Fruit fly (Drosophila melanogaster) whole organism, embryonic: ENCODE results near the gene srl.

ENCODE experiments used
- Adf1 ChIP-seq: fragments of 200-800 bp; sonication (Bioruptor generic); IDR thresholded peaks from 2 replicates; pipeline ENCODE4 v1.3.6; 2022; ENCODE audit warnings: missing biosample characterization, missing genetic modification characterization
- CG1024 ChIP-seq: fragments of 200-800 bp; sonication (Bioruptor generic); IDR thresholded peaks from 2 replicates; pipeline ENCODE4 v1.3.6; 2022; ENCODE audit warnings: missing biosample characterization, missing genetic modification characterization
- CG10543 ChIP-seq: fragments of 200-800 bp; sonication (Bioruptor generic); optimal IDR thresholded peaks from 3 replicates; lab custom pipeline; 2017; ENCODE audit warnings: missing biosample characterization, mild to moderate bottlenecking, missing genetic modification characterization, moderate library complexity
- CG10959 ChIP-seq: fragments of 200-800 bp; sonication (Bioruptor generic); IDR thresholded peaks from 2 replicates; pipeline ENCODE4 v1.3.6; 2022; ENCODE audit warnings: missing biosample characterization, missing genetic modification characterization
- CG11398 ChIP-seq: fragments of 200-800 bp; sonication (Bioruptor generic); optimal IDR thresholded peaks from 2 replicates; lab custom pipeline; 2016; ENCODE audit warnings: missing biosample characterization, missing genetic modification characterization
- CG11695 ChIP-seq: fragments of 200-800 bp; sonication (Bioruptor generic); IDR thresholded peaks from 3 replicates; pipeline ENCODE4 v1.3.6; 2022; ENCODE audit warnings: missing biosample characterization, missing genetic modification characterization
- CG13424 ChIP-seq: fragments of 200-800 bp; sonication (Bioruptor generic); optimal IDR thresholded peaks from 2 replicates; lab custom pipeline; 2019; ENCODE audit warnings: missing biosample characterization, mild to moderate bottlenecking, missing genetic modification characterization, moderate library complexity
- CG1602 ChIP-seq: fragments of 200-800 bp; sonication (Bioruptor generic); optimal IDR thresholded peaks from 3 replicates; lab custom pipeline; 2016; ENCODE audit warnings: missing biosample characterization, missing genetic modification characterization
- CG17361 ChIP-seq: fragments of 200-800 bp; sonication (Bioruptor generic); IDR thresholded peaks from 3 replicates; pipeline ENCODE4 v1.3.6; 2022; ENCODE audit warnings: missing biosample characterization, missing genetic modification characterization
- CG17385 ChIP-seq: fragments of 200-800 bp; sonication (Bioruptor generic); optimal IDR thresholded peaks from 3 replicates; lab custom pipeline; 2018; ENCODE audit warnings: missing biosample characterization, mild to moderate bottlenecking, missing genetic modification characterization
- CG17829 ChIP-seq: fragments of 200-800 bp; optimal IDR thresholded peaks from 2 replicates; lab custom pipeline; 2019; ENCODE audit warnings: missing biosample characterization, mild to moderate bottlenecking, missing genetic modification characterization, moderate library complexity
- CG18262 ChIP-seq: fragments of 200-800 bp; optimal IDR thresholded peaks from 3 replicates; lab custom pipeline; 2019; ENCODE audit warnings: missing biosample characterization, mild to moderate bottlenecking, missing genetic modification characterization, moderate library complexity
- CG2889 ChIP-seq: fragments of 200-800 bp; sonication (Bioruptor generic); IDR thresholded peaks from 3 replicates; pipeline ENCODE4 v1.3.6; 2022; ENCODE audit warnings: missing biosample characterization, missing genetic modification characterization
- CG31441 ChIP-seq: fragments of 200-800 bp; sonication (Bioruptor generic); IDR thresholded peaks from 2 replicates; pipeline ENCODE4 v1.3.6; 2022; ENCODE audit warnings: missing biosample characterization, missing genetic modification characterization
- CG32767 ChIP-seq: fragments of 200-800 bp; sonication (Bioruptor generic); IDR thresholded peaks from 2 replicates; pipeline ENCODE4 v1.3.6; 2022; ENCODE audit warnings: missing biosample characterization, missing genetic modification characterization
- CG3726 ChIP-seq: fragments of 200-800 bp; sonication (Bioruptor generic); IDR thresholded peaks from 3 replicates; pipeline ENCODE4, ENCODE4 v1.3.6; 2022; ENCODE audit warnings: missing biosample characterization, missing genetic modification characterization
- CG4707 ChIP-seq: fragments of 200-800 bp; sonication (Bioruptor generic); optimal IDR thresholded peaks from 2 replicates; lab custom pipeline; 2018; ENCODE audit warnings: missing biosample characterization, mild to moderate bottlenecking, missing genetic modification characterization, moderate library complexity
- CG4854 ChIP-seq: fragments of 200-800 bp; sonication (Bioruptor generic); optimal IDR thresholded peaks from 2 replicates; lab custom pipeline; 2016; ENCODE audit warnings: missing biosample characterization, missing genetic modification characterization, inconsistent platforms
- CG7839 ChIP-seq: fragments of 200-800 bp; sonication (Bioruptor generic); optimal IDR thresholded peaks from 3 replicates; lab custom pipeline; 2018; ENCODE audit warnings: missing biosample characterization, mild to moderate bottlenecking, missing genetic modification characterization, moderate library complexity
- CG8388 ChIP-seq: fragments of 200-800 bp; sonication (Bioruptor generic); optimal IDR thresholded peaks from 2 replicates; lab custom pipeline; 2019; ENCODE audit warnings: missing biosample characterization, mild to moderate bottlenecking, missing genetic modification characterization, moderate library complexity
- CG8944 ChIP-seq: fragments of 200-800 bp; sonication (Bioruptor generic); optimal IDR thresholded peaks from 3 replicates; lab custom pipeline; 2016; ENCODE audit warnings: missing biosample characterization, missing genetic modification characterization
- Chrac-16 ChIP-seq: fragments of 200-800 bp; sonication (Bioruptor generic); optimal IDR thresholded peaks from 3 replicates; lab custom pipeline; 2016; ENCODE audit warnings: missing biosample characterization, missing genetic modification characterization
- Dll ChIP-seq: fragments of 200-800 bp; sonication (Bioruptor generic); IDR thresholded peaks from 4 replicates; pipeline ENCODE4 v1.3.6; 2022; ENCODE audit warnings: missing biosample characterization, missing genetic modification characterization; ENCODE audit not compliant: partially characterized antibody
- Doc3 ChIP-seq: fragments of 200-800 bp; sonication (Bioruptor generic); IDR thresholded peaks from 3 replicates; pipeline ENCODE4 v1.3.6; 2022; ENCODE audit warnings: missing biosample characterization, missing genetic modification characterization; ENCODE audit not compliant: partially characterized antibody
- Dref ChIP-seq: fragments of 200-800 bp; sonication (Bioruptor generic); IDR thresholded peaks from 2 replicates; pipeline ENCODE4 v1.3.6; 2022; ENCODE audit warnings: missing biosample characterization, missing genetic modification characterization
- HHEX ChIP-seq: fragments of 200-800 bp; sonication (Bioruptor generic); optimal IDR thresholded peaks from 3 replicates; lab custom pipeline; 2017; ENCODE audit warnings: missing biosample characterization, mild to moderate bottlenecking, missing genetic modification characterization, missing genetic modification reagents
- HmgZ ChIP-seq: fragments of 200-800 bp; sonication (Bioruptor generic); optimal IDR thresholded peaks from 2 replicates; lab custom pipeline; 2018; ENCODE audit warnings: missing biosample characterization, mild to moderate bottlenecking, missing genetic modification characterization
- Myb ChIP-seq: fragments of 200-800 bp; sonication (Bioruptor generic); optimal IDR thresholded peaks from 2 replicates; lab custom pipeline; 2016; ENCODE audit warnings: missing biosample characterization, missing genetic modification characterization
- Pdp1 ChIP-seq, 2 experiments: fragments of 200-800 bp; sonication (Bioruptor generic); optimal IDR thresholded peaks; 3 replicates each; lab custom pipeline; 2016; ENCODE audit warnings: missing biosample characterization in 2 of 2, missing genetic modification characterization in 2 of 2, mild to moderate bottlenecking in 1 of 2, moderate library complexity in 1 of 2
- Poxn ChIP-seq: fragments of 200-800 bp; sonication (Bioruptor generic); IDR thresholded peaks from 2 replicates; pipeline ENCODE4 v1.3.6; 2022; ENCODE audit warnings: missing biosample characterization, missing genetic modification characterization
- Sox100B ChIP-seq: fragments of 200-800 bp; sonication (Bioruptor generic); optimal IDR thresholded peaks from 3 replicates; lab custom pipeline; 2018; ENCODE audit warnings: missing biosample characterization, mild to moderate bottlenecking, missing genetic modification characterization
- Sry-δ ChIP-seq: fragments of 200-800 bp; sonication (Bioruptor generic); optimal IDR thresholded peaks from 2 replicates; lab custom pipeline; 2016; ENCODE audit warnings: missing biosample characterization, missing genetic modification characterization
- cas ChIP-seq: fragments of 200-800 bp; sonication (Bioruptor generic); IDR thresholded peaks from 2 replicates; pipeline ENCODE4 v1.3.6; 2022; ENCODE audit warnings: missing biosample characterization, missing genetic modification characterization
- dpn ChIP-seq, 2 experiments: fragments of 200-800 bp; sonication (Bioruptor generic); optimal IDR thresholded peaks; 3 replicates each; lab custom pipeline; 2016; ENCODE audit warnings: missing biosample characterization in 2 of 2, missing genetic modification characterization in 2 of 2
- hb ChIP-seq: fragments of 200-800 bp; sonication (Bioruptor generic); IDR thresholded peaks from 3 replicates; pipeline ENCODE4 v1.3.6; 2022; ENCODE audit warnings: missing biosample characterization, missing genetic modification characterization; ENCODE audit not compliant: partially characterized antibody
- kah ChIP-seq: fragments of 200-800 bp; sonication (Bioruptor generic); optimal IDR thresholded peaks from 2 replicates; lab custom pipeline; 2018; ENCODE audit warnings: missing biosample characterization, mild to moderate bottlenecking, missing genetic modification characterization
- maf-S ChIP-seq: fragments of 200-800 bp; sonication (Bioruptor generic); optimal IDR thresholded peaks from 2 replicates; lab custom pipeline; 2016; ENCODE audit warnings: missing biosample characterization, missing genetic modification characterization
- nau ChIP-seq: fragments of 200-800 bp; sonication (Bioruptor generic); optimal IDR thresholded peaks from 3 replicates; lab custom pipeline; 2017; ENCODE audit warnings: missing biosample characterization, mild to moderate bottlenecking, missing genetic modification characterization, missing genetic modification reagents
- pita ChIP-seq: fragments of 200-800 bp; sonication (Bioruptor generic); optimal IDR thresholded peaks from 2 replicates; lab custom pipeline; 2017; ENCODE audit warnings: missing biosample characterization, mild to moderate bottlenecking, missing genetic modification characterization
- row ChIP-seq: fragments of 200-800 bp; sonication (Bioruptor generic); IDR thresholded peaks from 3 replicates; pipeline ENCODE4 v1.3.6; 2022; ENCODE audit warnings: missing biosample characterization, missing genetic modification characterization
- sc ChIP-seq, 3 experiments: fragments of >200 bp in 2 of 3; fragments of 200-800 bp in 1 of 3; sonication (Bioruptor generic) in 1 of 3; optimal IDR thresholded peaks; 2 replicates in 2 of 3; 3 replicates in 1 of 3; lab custom pipeline; 2017; ENCODE audit warnings: mild to moderate bottlenecking in 1 of 3, missing biosample characterization in 1 of 3, missing genetic modification characterization in 1 of 3, missing genetic modification reagents in 1 of 3
- schlank ChIP-seq: fragments of 200-800 bp; sonication (Bioruptor generic); optimal IDR thresholded peaks from 2 replicates; lab custom pipeline; 2018; ENCODE audit warnings: missing biosample characterization, mild to moderate bottlenecking, missing genetic modification characterization
- sima ChIP-seq: fragments of 200-800 bp; sonication (Bioruptor generic); optimal IDR thresholded peaks from 2 replicates; lab custom pipeline; 2016; ENCODE audit warnings: missing biosample characterization, missing genetic modification characterization
- sisA ChIP-seq: fragments of 200-800 bp; sonication (Bioruptor generic); IDR thresholded peaks from 2 replicates; pipeline ENCODE4 v1.3.6; 2022; ENCODE audit warnings: missing biosample characterization, missing genetic modification characterization
- sna ChIP-seq: fragments of 200-800 bp; sonication (Bioruptor generic); IDR thresholded peaks from 2 replicates; pipeline ENCODE4 v1.3.6; 2022; ENCODE audit warnings: missing biosample characterization, missing genetic modification characterization; ENCODE audit not compliant: partially characterized antibody
- tio ChIP-seq: fragments of 200-800 bp; sonication (Bioruptor generic); optimal IDR thresholded peaks from 2 replicates; lab custom pipeline; 2017; ENCODE audit warnings: missing biosample characterization, missing genetic modification characterization, inconsistent platforms
- tll ChIP-seq, 2 experiments: fragments of 200-800 bp in 1 of 2; fragments of >200 bp in 1 of 2; sonication (Bioruptor generic) in 1 of 2; optimal IDR thresholded peaks; 2 replicates each; lab custom pipeline; 2017 to 2019; ENCODE audit warnings: missing biosample characterization in 2 of 2, missing genetic modification characterization in 2 of 2, mild to moderate bottlenecking in 1 of 2, moderate library complexity in 1 of 2
- trh ChIP-seq: fragments of 200-800 bp; sonication (Bioruptor generic); optimal IDR thresholded peaks from 2 replicates; lab custom pipeline; 2016; ENCODE audit warnings: missing biosample characterization, missing genetic modification characterization

Gene srl

DNA sequence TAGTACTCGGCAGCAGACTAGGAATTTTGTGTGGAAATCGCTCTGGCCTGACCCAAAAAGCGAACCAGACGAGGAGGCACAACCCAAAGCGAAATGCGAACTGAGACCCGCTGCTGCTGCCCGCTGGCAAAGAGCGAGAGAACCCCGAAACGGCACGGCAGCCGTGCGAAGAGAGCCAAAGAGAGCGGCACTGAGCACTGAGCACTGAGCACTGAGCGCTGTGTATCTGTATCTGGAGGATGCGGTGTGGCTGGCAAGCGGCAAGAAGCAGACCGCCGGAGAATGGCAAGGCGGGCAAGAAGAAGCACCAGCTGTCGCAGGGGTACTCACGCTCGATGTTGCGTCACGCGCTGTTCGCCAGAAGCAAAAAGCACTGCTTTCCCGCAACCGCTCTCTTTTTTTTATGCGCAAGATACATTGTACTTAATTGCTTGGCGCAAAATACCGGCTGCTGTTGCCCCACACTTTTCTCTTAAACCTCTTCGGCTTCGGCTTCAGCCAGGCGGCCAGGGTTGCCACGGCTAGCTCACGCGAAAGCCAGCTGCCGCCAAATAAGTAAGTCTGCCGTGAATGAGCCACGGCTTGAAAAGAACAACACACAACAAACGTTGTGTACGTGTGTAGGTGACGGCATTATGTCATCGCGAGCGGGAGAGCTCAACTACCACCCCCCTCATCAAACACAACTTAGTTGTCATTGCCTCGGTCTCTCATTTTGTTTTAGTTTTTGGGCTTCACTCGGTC lies 24.2 kb upstream of the srl start (continued):
- TF ChIP-seq CG3726 (GFP tag; lab: Robert Waterston, UW) (no peak), CG17385 (GFP tag; lab: Kevin White, UChicago) (peak; percentile 100), CG4854 (GFP tag; lab: Kevin White, UChicago) (no peak), cas (GFP tag; lab: Robert Waterston, UW) (0 out of 2 replicates have a peak, but pooled peaks have one; percentile 28), HmgZ (tag; lab: Kevin White, UChicago) (peak; percentile 41), tll (GFP tag; optimal IDR thresholded peaks at IDR 0.05; lab: Kevin White, UChicago) (peak in 1 of 2 experiments; percentile 19), CG8944 (GFP tag; lab: Kevin White, UChicago) (no peak), Pdp1 (GFP tag; optimal IDR thresholded peaks at IDR 0.05; lab: Kevin White, UChicago) (peak in 1 of 2 experiments; percentile 100), hb (GFP tag; lab: Robert Waterston, UW) (0 out of 3 replicates have a peak, but pooled peaks have one; percentile 11), trh (no peak), CG1602 (no peak), Doc3 (0 out of 3 replicates have a peak, but pooled peaks have one; percentile 32), CG18262 (tag; lab: Kevin White, UChicago) (no peak), HHEX (no peak), CG2889 (no peak), Dref (GFP tag; lab: Robert Waterston, UW) (no peak), tio (GFP tag; lab: Kevin White, UChicago) (no peak), CG10959 (GFP tag; lab: Robert Waterston, UW) (no peak), CG31441 (GFP tag; lab: Robert Waterston, UW) (no peak), CG7839 (tag; lab: Kevin White, UChicago) (no peak), CG13424 (tag; lab: Kevin White, UChicago) (no peak), sc (optimal IDR thresholded peaks at IDR 0.05; lab: Kevin White, UChicago) (no peak), sc (GFP tag; optimal IDR thresholded peaks at IDR 0.05; lab: Kevin White, UChicago) (no peak), CG1024 (GFP tag; lab: Robert Waterston, UW) (no peak), Dll (GFP tag; lab: Robert Waterston, UW) (peak; percentile 68; the same call in 3 of the 4 replicates), row (peak; percentile 35; the same call in 1 of the 3 replicates), Myb (no peak), CG17829 (tag; lab: Kevin White, UChicago) (no peak), dpn (GFP tag; optimal IDR thresholded peaks at IDR 0.05; lab: Kevin White, UChicago) (no peak), maf-S (GFP tag; lab: Kevin White, UChicago) (no peak), Sry-δ (peak; percentile 8), Adf1 (GFP tag; lab: Robert Waterston, UW) (peak; percentile 76), CG4707 (GFP tag; lab: Kevin White, UChicago) (no peak), Chrac-16 (no peak), Poxn (GFP tag; lab: Robert Waterston, UW) (no peak), sima (no peak), CG17361 (peak; percentile 23; the same call in 1 of the 3 replicates), kah (GFP tag; lab: Kevin White, UChicago) (peak; percentile 36), sna (GFP tag; lab: Robert Waterston, UW) (0 out of 2 replicates have a peak, but pooled peaks have one; percentile 26), CG11695 (GFP tag; lab: Robert Waterston, UW) (peak; percentile 22; the same call in 1 of the 3 replicates), CG10543 (GFP tag; lab: Kevin White, UChicago) (peak; percentile 70), Sox100B (GFP tag; lab: Kevin White, UChicago) (no peak), CG32767 (GFP tag; lab: Robert Waterston, UW) (peak; percentile 95), sisA (no peak), CG11398 (GFP tag; lab: Kevin White, UChicago) (no peak), pita (no peak), schlank (no peak), CG8388 (GFP tag; lab: Kevin White, UChicago) (no peak), nau (GFP tag; lab: Kevin White, UChicago) (peak; percentile 57)
